Fruit fly (Drosophila melanogaster) whole organism, embryonic: Measurements from ENCODE around the gene dhd.
A peak's percentile ranks its signal among the peaks of the same experiment; 100 is the strongest.

ENCODE experiments used
- Ada2b ChIP-seq: fragments of 200-800 bp; sonication (Bioruptor generic); IDR thresholded peaks from 2 replicates; pipeline ENCODE4 v1.3.6; 2022; ENCODE audit warnings: missing biosample characterization, missing genetic modification characterization
- Blimp-1 ChIP-seq: fragments of 200-800 bp; sonication (Bioruptor generic); optimal IDR thresholded peaks from 3 replicates; lab custom pipeline; 2018; ENCODE audit warnings: missing biosample characterization, missing genetic modification characterization, mild to moderate bottlenecking, moderate library complexity, missing genetic modification reagents
- CG10366 ChIP-seq: fragments of 200-800 bp; sonication (Bioruptor generic); IDR thresholded peaks from 2 replicates; pipeline ENCODE4 v1.3.6; 2022; ENCODE audit warnings: missing biosample characterization, missing genetic modification characterization
- CG10959 ChIP-seq: fragments of 200-800 bp; sonication (Bioruptor generic); IDR thresholded peaks from 2 replicates; pipeline ENCODE4 v1.3.6; 2022; ENCODE audit warnings: missing biosample characterization, missing genetic modification characterization
- CG11456 ChIP-seq: fragments of 200-800 bp; sonication (Bioruptor generic); IDR thresholded peaks from 3 replicates; pipeline ENCODE4 v1.3.6; 2022; ENCODE audit warnings: missing biosample characterization, missing genetic modification characterization
- CG11504 ChIP-seq: fragments of 200-800 bp; sonication (Bioruptor generic); optimal IDR thresholded peaks from 3 replicates; lab custom pipeline; 2019; ENCODE audit warnings: missing biosample characterization, mild to moderate bottlenecking, missing genetic modification characterization, moderate library complexity
- CG11723 ChIP-seq: fragments of 200-800 bp; sonication (Bioruptor generic); optimal IDR thresholded peaks from 2 replicates; lab custom pipeline; 2017; ENCODE audit warnings: missing biosample characterization, mild to moderate bottlenecking, missing genetic modification characterization
- CG12155 ChIP-seq: fragments of 200-800 bp; sonication (Bioruptor generic); optimal IDR thresholded peaks from 3 replicates; lab custom pipeline; 2016; ENCODE audit warnings: missing biosample characterization, missing genetic modification characterization
- CG15073 ChIP-seq: fragments of 200-800 bp; sonication (Bioruptor generic); optimal IDR thresholded peaks from 2 replicates; lab custom pipeline; 2016; ENCODE audit warnings: missing biosample characterization, missing genetic modification characterization
- CG1602 ChIP-seq: fragments of 200-800 bp; sonication (Bioruptor generic); optimal IDR thresholded peaks from 3 replicates; lab custom pipeline; 2016; ENCODE audit warnings: missing biosample characterization, missing genetic modification characterization
- CG16813 ChIP-seq: fragments of 200-800 bp; sonication (Bioruptor generic); IDR thresholded peaks from 3 replicates; pipeline ENCODE4 v1.3.6; 2022; ENCODE audit warnings: missing biosample characterization, missing genetic modification characterization; ENCODE audit not compliant: partially characterized antibody
- CG17359 ChIP-seq: fragments of 200-800 bp; sonication (Bioruptor generic); optimal IDR thresholded peaks from 3 replicates; lab custom pipeline; 2018; ENCODE audit warnings: missing biosample characterization, mild to moderate bottlenecking, missing genetic modification characterization, moderate library complexity
- CG18599 ChIP-seq: fragments of 200-800 bp; sonication (Bioruptor generic); optimal IDR thresholded peaks from 3 replicates; lab custom pipeline; 2017; ENCODE audit warnings: missing biosample characterization, missing genetic modification characterization, mild to moderate bottlenecking, moderate library complexity, missing genetic modification reagents
- CG2120 ChIP-seq: fragments of 200-800 bp; sonication (Bioruptor generic); optimal IDR thresholded peaks from 3 replicates; lab custom pipeline; 2016; ENCODE audit warnings: missing biosample characterization, missing genetic modification characterization
- CG2712 ChIP-seq: fragments of 200-800 bp; optimal IDR thresholded peaks from 3 replicates; lab custom pipeline; 2019; ENCODE audit warnings: missing biosample characterization, mild to moderate bottlenecking, missing genetic modification characterization, moderate library complexity
- CG32772 ChIP-seq: fragments of 200-800 bp; sonication (Bioruptor generic); IDR thresholded peaks from 2 replicates; pipeline ENCODE4 v1.3.6; 2022; ENCODE audit warnings: missing biosample characterization, missing genetic modification characterization
- CG34224 ChIP-seq: fragments of 200-800 bp; sonication (Bioruptor generic); IDR thresholded peaks from 3 replicates; pipeline ENCODE4 v1.3.6; 2022; ENCODE audit warnings: missing biosample characterization, missing genetic modification characterization; ENCODE audit not compliant: partially characterized antibody
- CG34422 ChIP-seq: fragments of 200-800 bp; sonication (Bioruptor generic); IDR thresholded peaks from 3 replicates; pipeline ENCODE4 v1.3.6; 2022; ENCODE audit warnings: missing biosample characterization, missing genetic modification characterization
- CG4820 ChIP-seq: fragments of 200-800 bp; sonication (Bioruptor generic); optimal IDR thresholded peaks from 3 replicates; lab custom pipeline; 2016; ENCODE audit warnings: missing biosample characterization, missing genetic modification characterization
- CG5245 ChIP-seq: fragments of 200-800 bp; sonication (Bioruptor generic); optimal IDR thresholded peaks from 3 replicates; lab custom pipeline; 2016; ENCODE audit warnings: missing biosample characterization, missing genetic modification characterization
- CG7786 ChIP-seq: fragments of 200-800 bp; sonication (Bioruptor generic); optimal IDR thresholded peaks from 2 replicates; lab custom pipeline; 2016; ENCODE audit warnings: missing biosample characterization, missing genetic modification characterization
- CG7963 ChIP-seq: fragments of 200-800 bp; sonication (Bioruptor generic); IDR thresholded peaks from 3 replicates; pipeline ENCODE4 v1.3.6; 2022; ENCODE audit warnings: missing biosample characterization, missing genetic modification characterization; ENCODE audit not compliant: partially characterized antibody
- CoRest ChIP-seq: fragments of 200-800 bp; sonication (Bioruptor generic); optimal IDR thresholded peaks from 3 replicates; lab custom pipeline; 2018; ENCODE audit warnings: missing biosample characterization, mild to moderate bottlenecking, missing genetic modification characterization, moderate library complexity
- Ets65A ChIP-seq: fragments of 200-800 bp; sonication (Bioruptor generic); peaks from one replicate; lab custom pipeline; 2016; ENCODE audit warnings: missing biosample characterization, missing genetic modification characterization
- Fer1 ChIP-seq: fragments of 200-800 bp; sonication (Bioruptor generic); optimal IDR thresholded peaks from 2 replicates; lab custom pipeline; 2017; ENCODE audit warnings: missing biosample characterization, mild to moderate bottlenecking, missing genetic modification characterization
- HLH3B ChIP-seq: fragments of 200-800 bp; sonication (Bioruptor generic); IDR thresholded peaks from 2 replicates; pipeline ENCODE4 v1.3.6; 2022; ENCODE audit warnings: missing biosample characterization, missing genetic modification characterization
- Med ChIP-seq: fragments of 200-800 bp; sonication (Bioruptor generic); peaks from one replicate; lab custom pipeline; 2016; ENCODE audit warnings: missing biosample characterization, missing genetic modification characterization, mild to moderate bottlenecking, inconsistent platforms, moderate library complexity
- Oaz ChIP-seq: fragments of 200-800 bp; sonication (Bioruptor generic); IDR thresholded peaks from 2 replicates; pipeline ENCODE4 v1.3.6; 2022; ENCODE audit warnings: missing biosample characterization, missing genetic modification characterization
- Ptx1 ChIP-seq: fragments of 200-800 bp; sonication (Bioruptor generic); IDR thresholded peaks from 2 replicates; pipeline ENCODE4 v1.3.6; 2022; ENCODE audit warnings: missing biosample characterization, missing genetic modification characterization
- Sox100B ChIP-seq: fragments of 200-800 bp; sonication (Bioruptor generic); optimal IDR thresholded peaks from 3 replicates; lab custom pipeline; 2018; ENCODE audit warnings: missing biosample characterization, mild to moderate bottlenecking, missing genetic modification characterization
- Xbp1 ChIP-seq: fragments of 200-800 bp; sonication (Bioruptor generic); optimal IDR thresholded peaks from 3 replicates; lab custom pipeline; 2016; ENCODE audit warnings: missing biosample characterization, mild to moderate bottlenecking, missing genetic modification characterization
- Xrp1 ChIP-seq: fragments of 200-800 bp; sonication (Bioruptor generic); IDR thresholded peaks from 2 replicates; pipeline ENCODE4 v1.3.6; 2022; ENCODE audit warnings: missing biosample characterization, missing genetic modification characterization
- cad ChIP-seq: fragments of >200 bp; optimal IDR thresholded peaks from 2 replicates; lab custom pipeline; 2017; ENCODE audit warnings: missing biosample characterization, missing genetic modification characterization
- cg ChIP-seq: fragments of 200-800 bp; sonication (Bioruptor generic); optimal IDR thresholded peaks from 3 replicates; lab custom pipeline; 2019; ENCODE audit warnings: missing biosample characterization, mild to moderate bottlenecking, missing genetic modification characterization, moderate library complexity
- dysf ChIP-seq: fragments of 200-800 bp; sonication (Bioruptor generic); IDR thresholded peaks from 3 replicates; pipeline ENCODE4 v1.3.6; 2022; ENCODE audit warnings: missing biosample characterization, missing genetic modification characterization
- gem ChIP-seq: fragments of 200-800 bp; sonication (Bioruptor generic); optimal IDR thresholded peaks from 2 replicates; lab custom pipeline; 2019; ENCODE audit warnings: missing biosample characterization, mild to moderate bottlenecking, missing genetic modification characterization, moderate library complexity
- ind ChIP-seq: fragments of 200-800 bp; sonication (Bioruptor generic); optimal IDR thresholded peaks from 3 replicates; lab custom pipeline; 2016; ENCODE audit warnings: missing biosample characterization, missing genetic modification characterization
- jigr1 ChIP-seq: fragments of 200-800 bp; sonication (Bioruptor generic); IDR thresholded peaks from 3 replicates; pipeline ENCODE4 v1.3.6; 2022; ENCODE audit warnings: missing biosample characterization, missing genetic modification characterization
- ken ChIP-seq: fragments of 200-800 bp; sonication (Bioruptor generic); IDR thresholded peaks from 3 replicates; pipeline ENCODE4 v1.3.6; 2022; ENCODE audit warnings: missing biosample characterization, missing genetic modification characterization
- knrl ChIP-seq: fragments of 200-800 bp; sonication (Bioruptor generic); IDR thresholded peaks from 3 replicates; pipeline ENCODE4 v1.3.6; 2022; ENCODE audit warnings: missing biosample characterization, missing genetic modification characterization; ENCODE audit not compliant: partially characterized antibody
- lmd ChIP-seq: fragments of 200-800 bp; sonication (Bioruptor generic); IDR thresholded peaks from 2 replicates; pipeline ENCODE4 v1.3.6; 2022; ENCODE audit warnings: missing biosample characterization, missing genetic modification characterization
- maf-S ChIP-seq: fragments of 200-800 bp; sonication (Bioruptor generic); optimal IDR thresholded peaks from 2 replicates; lab custom pipeline; 2016; ENCODE audit warnings: missing biosample characterization, missing genetic modification characterization
- pan ChIP-seq, 4 experiments: fragments of >200 bp in 3 of 4; fragments of 200-800 bp in 1 of 4; sonication (Bioruptor generic) in 1 of 4; optimal IDR thresholded peaks in 3 of 4; IDR thresholded peaks in 1 of 4; 2 replicates each; pipeline versions ENCODE4 v1.3.6 to Lab custom; 2017 to 2022; ENCODE audit warnings: missing biosample characterization in 2 of 4, missing genetic modification characterization in 2 of 4, mixed read lengths in 1 of 4
- phol ChIP-seq: fragments of 200-800 bp; sonication (Bioruptor generic); optimal IDR thresholded peaks from 3 replicates; lab custom pipeline; 2018; ENCODE audit warnings: missing biosample characterization, mild to moderate bottlenecking, missing genetic modification characterization, moderate library complexity
- sens ChIP-seq: fragments of 200-800 bp; sonication (Bioruptor generic); peaks from one replicate; lab custom pipeline; 2016; ENCODE audit warnings: missing biosample characterization, missing genetic modification characterization
- sisA ChIP-seq: fragments of 200-800 bp; sonication (Bioruptor generic); IDR thresholded peaks from 2 replicates; pipeline ENCODE4 v1.3.6; 2022; ENCODE audit warnings: missing biosample characterization, missing genetic modification characterization
- tin ChIP-seq: fragments of 200-800 bp; sonication (Bioruptor generic); optimal IDR thresholded peaks from 3 replicates; lab custom pipeline; 2016; ENCODE audit warnings: missing biosample characterization, missing genetic modification characterization
- unpg ChIP-seq: fragments of 200-800 bp; sonication (Bioruptor generic); optimal IDR thresholded peaks from 3 replicates; lab custom pipeline; 2018; ENCODE audit warnings: missing biosample characterization, mild to moderate bottlenecking, missing genetic modification characterization, moderate library complexity
- vvl ChIP-seq: fragments of 200-800 bp; sonication (Bioruptor generic); IDR thresholded peaks from 2 replicates; pipeline ENCODE4 v1.3.6; 2022; ENCODE audit warnings: missing biosample characterization, missing genetic modification characterization
- wek ChIP-seq: fragments of 200-800 bp; sonication (Bioruptor generic); optimal IDR thresholded peaks from 3 replicates; lab custom pipeline; 2018; ENCODE audit warnings: missing biosample characterization, mild to moderate bottlenecking, missing genetic modification characterization, moderate library complexity
- wor ChIP-seq: fragments of 200-800 bp; sonication (Bioruptor generic); IDR thresholded peaks from 2 replicates; pipeline ENCODE4 v1.3.6; 2022; ENCODE audit warnings: missing biosample characterization, missing genetic modification characterization

The dhd gene

DNA sequence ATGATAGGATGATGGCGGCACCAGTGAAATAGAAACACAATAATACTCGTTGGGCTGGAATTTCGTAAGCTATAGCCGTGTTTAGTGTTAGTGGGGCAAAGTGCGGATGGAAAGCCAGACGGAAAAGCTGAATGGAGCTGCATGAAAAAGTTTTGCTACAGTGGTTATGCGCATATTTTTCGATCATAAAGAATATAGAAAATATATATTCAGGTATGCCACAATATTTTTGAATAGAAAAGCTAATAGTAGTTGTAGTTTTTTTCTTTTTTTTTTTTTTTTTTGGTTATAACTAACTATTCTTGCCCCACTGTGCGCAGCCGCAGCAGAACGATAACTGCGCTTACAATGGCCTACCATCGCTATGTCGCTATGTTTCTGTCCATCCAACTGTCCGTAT is 25.5 kb upstream of the dhd start (continued):
- peak; percentile 4 for TF ChIP-seq Blimp-1 (GFP tag; lab: Kevin White, UChicago)
- 0 out of 2 replicates have a peak, but pooled peaks have one; percentile 17 for TF ChIP-seq Ptx1
- peak; percentile 3 for TF ChIP-seq CG5245 (GFP tag; lab: Kevin White, UChicago)
- peak; percentile 31 for TF ChIP-seq Fer1
- TF ChIP-seq Med (GFP tag; lab: Kevin White, UChicago) = peak; percentile 58
- TF ChIP-seq sisA = peak; percentile 25; the same call in 1 of the 2 replicates
- TF ChIP-seq CG1602 = no peak
- 0 out of 2 replicates have a peak, but pooled peaks have one; percentile 40 for TF ChIP-seq Ada2b
- TF ChIP-seq CG10366 = peak; percentile 18; the same call in 1 of the 2 replicates
- TF ChIP-seq CG2712 (tag; lab: Kevin White, UChicago) = peak; percentile 7
- TF ChIP-seq tin = peak; percentile 28
- TF ChIP-seq CG11723 = no peak
- peak; percentile 17 for TF ChIP-seq CG4820 (GFP tag; lab: Kevin White, UChicago)
- no peak for TF ChIP-seq CG15073 (GFP tag; lab: Kevin White, UChicago)
- TF ChIP-seq vvl (GFP tag; lab: Robert Waterston, UW) = peak; percentile 46
- TF ChIP-seq CG17359 = peak; percentile 15
- peak; percentile 15 for TF ChIP-seq Ets65A (GFP tag; lab: Kevin White, UChicago)
- no peak for TF ChIP-seq pan (optimal IDR thresholded peaks at IDR 0.05; lab: Kevin White, UChicago)
- TF ChIP-seq pan (GFP tag; optimal IDR thresholded peaks at IDR 0.05 in 1 of 2, IDR thresholded peaks at IDR 0.05 in 1 of 2) = peak in 1 of 2 experiments; percentile 18
- peak; percentile 2 for TF ChIP-seq CG11504 (tag; lab: Kevin White, UChicago)
- TF ChIP-seq unpg (GFP tag; lab: Kevin White, UChicago) = peak; percentile 16
- TF ChIP-seq sens (GFP tag; lab: Kevin White, UChicago) = peak; percentile 17
- TF ChIP-seq CG10959 (GFP tag; lab: Robert Waterston, UW) = no peak
- 0 out of 3 replicates have a peak, but pooled peaks have one; percentile 27 for TF ChIP-seq CG34422 (GFP tag; lab: Robert Waterston, UW)
- TF ChIP-seq phol (tag; lab: Kevin White, UChicago) = peak; percentile 17
- TF ChIP-seq Oaz (GFP tag; lab: Robert Waterston, UW) = no peak
- TF ChIP-seq lmd (GFP tag; lab: Robert Waterston, UW) = 0 out of 2 replicates have a peak, but pooled peaks have one; percentile 16
- no peak for TF ChIP-seq CG12155 (GFP tag; lab: Kevin White, UChicago)
- TF ChIP-seq ken (GFP tag; lab: Robert Waterston, UW) = no peak
- 0 out of 2 replicates have a peak, but pooled peaks have one; percentile 18 for TF ChIP-seq wor
- TF ChIP-seq CG32772 (GFP tag; lab: Robert Waterston, UW) = no peak
- peak; percentile 38; the same call in 1 of the 2 replicates for TF ChIP-seq HLH3B (GFP tag; lab: Robert Waterston, UW)
- TF ChIP-seq Sox100B (GFP tag; lab: Kevin White, UChicago) = peak; percentile 14
- TF ChIP-seq maf-S (GFP tag; lab: Kevin White, UChicago) = no peak
- TF ChIP-seq CG18599 (GFP tag; lab: Kevin White, UChicago) = peak; percentile 14
- peak; percentile 35 for TF ChIP-seq CG2120 (GFP tag; lab: Kevin White, UChicago)
- peak; percentile 22 for TF ChIP-seq ind (GFP tag; lab: Kevin White, UChicago)
- TF ChIP-seq Xrp1 = 0 out of 2 replicates have a peak, but pooled peaks have one; percentile 12
- peak; percentile 40; the same call in 1 of the 3 replicates for TF ChIP-seq dysf (GFP tag; lab: Robert Waterston, UW)
- TF ChIP-seq, all 482 proteins: peak for 42

DNA sequence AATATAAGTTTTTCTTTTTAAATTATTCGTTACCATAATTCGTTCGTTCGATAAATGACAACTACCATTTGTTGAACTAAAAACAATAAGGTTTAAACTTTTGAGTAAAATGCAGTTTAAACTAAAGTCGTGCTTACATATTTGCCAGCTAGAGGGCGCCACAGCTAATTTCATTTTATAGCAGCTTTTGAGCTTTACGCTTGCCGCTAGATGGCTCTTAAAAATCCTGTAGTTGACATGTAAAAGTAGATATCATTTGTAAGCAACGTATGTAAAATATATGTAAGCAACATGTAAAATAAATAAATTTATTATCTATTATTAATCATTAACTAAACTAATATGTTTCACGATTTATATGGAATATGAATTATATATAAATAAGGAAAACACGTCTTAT is 22.3 kb upstream of the dhd start:
- TF ChIP-seq cg (no peak), CG16813 (GFP tag; lab: Robert Waterston, UW) (peak; percentile 61), CG7963 (no peak), cad (no peak), CoRest (tag; lab: Kevin White, UChicago) (peak; percentile 4), dysf (GFP tag; lab: Robert Waterston, UW) (no peak), CG7786 (GFP tag; lab: Kevin White, UChicago) (no peak), Xbp1 (GFP tag; lab: Kevin White, UChicago) (peak; percentile 1), vvl (GFP tag; lab: Robert Waterston, UW) (peak; percentile 41; the same call in 1 of the 2 replicates), gem (peak; percentile 3), jigr1 (GFP tag; lab: Robert Waterston, UW) (no peak), CG34224 (GFP tag; lab: Robert Waterston, UW) (no peak), wek (GFP tag; lab: Kevin White, UChicago) (no peak), CG11456 (GFP tag; lab: Robert Waterston, UW) (no peak), knrl (GFP tag; lab: Robert Waterston, UW) (peak; percentile 33; the same call in 1 of the 3 replicates)
